Fruit fly (Drosophila melanogaster) whole organism, larva: Measurements from ENCODE around the gene CG8031.

ENCODE experiments used
- noc ChIP-seq: fragments of 200-800 bp; sonication (Bioruptor generic); optimal IDR thresholded peaks from 3 replicates; lab custom pipeline; 2019; ENCODE audit warnings: missing biosample characterization, mild to moderate bottlenecking, missing genetic modification characterization, moderate library complexity

CG8031 gene

dm6 chr3R:13010905-13011620 lies at the start of gene CG8031:
Gene CG8031, minus strand, starts transcription at chr3R:13011310.
- no peak for TF ChIP-seq noc (tag; lab: Kevin White, UChicago)

- no peak for TF ChIP-seq noc (tag; lab: Kevin White, UChicago)
Measured at dm6 chr3R:13057121-13057805, 46.2 kb upstream of the CG8031 start, which contains the start of gene sim. Gene sim, plus strand, starts transcription at chr3R:13057755.

dm6 chr3R:13056553-13056952 lies 45.4 kb upstream of the CG8031 start:
- TF ChIP-seq noc (tag; lab: Kevin White, UChicago) = no peak

dm6 chr3R:13051942-13052693 lies 41.0 kb upstream of the CG8031 start, which contains the start of gene pic:
Gene pic, plus strand, starts transcription at chr3R:13052245.
- no peak for TF ChIP-seq noc (tag; lab: Kevin White, UChicago)

dm6 chr3R:13051298-13051723 lies 40.2 kb upstream of the CG8031 start, which contains the start of gene CG7966:
Gene CG7966, minus strand, starts transcription at chr3R:13051453.
- TF ChIP-seq noc (tag; lab: Kevin White, UChicago) = peak; percentile 59

- TF ChIP-seq noc (tag; lab: Kevin White, UChicago) = no peak
Measured at dm6 chr3R:13047431-13047830, 36.3 kb upstream of the CG8031 start, which contains the start of gene CG31157. Gene CG31157, plus strand, starts transcription at chr3R:13047731.

dm6 chr3R:13044459-13044858 lies 33.3 kb upstream of the CG8031 start, which contains the start of gene Hsc70-2:
Gene Hsc70-2, plus strand, starts transcription at chr3R:13044759.
- no peak for TF ChIP-seq noc (tag; lab: Kevin White, UChicago)

dm6 chr3R:13043857-13044256 lies 32.7 kb upstream of the CG8031 start, which contains the start of gene CG45122:
Gene CG45122, plus strand, starts transcription at chr3R:13044157.
- TF ChIP-seq noc (tag; lab: Kevin White, UChicago) = no peak

- no peak for TF ChIP-seq noc (tag; lab: Kevin White, UChicago)
Measured at dm6 chr3R:13042258-13043032, 31.3 kb upstream of the CG8031 start, which contains the start of gene snk. Gene snk, minus strand, starts transcription at chr3R:13042770.

dm6 chr3R:13041750-13042149 lies 30.6 kb upstream of the CG8031 start, which contains the start of gene CG11670:
Gene CG11670, plus strand, starts transcription at chr3R:13042050.
- TF ChIP-seq noc (tag; lab: Kevin White, UChicago) = no peak

dm6 chr3R:13039037-13039583 lies 28.0 kb upstream of the CG8031 start:
- no peak for TF ChIP-seq noc (tag; lab: Kevin White, UChicago)

- no peak for TF ChIP-seq noc (tag; lab: Kevin White, UChicago)
Measured at dm6 chr3R:13038075-13038474, 27.0 kb upstream of the CG8031 start, which contains the start of gene CG11668. Gene CG11668, plus strand, starts transcription at chr3R:13038375.

- TF ChIP-seq noc (tag; lab: Kevin White, UChicago) = no peak
Measured at dm6 chr3R:13036064-13036463, 25.0 kb upstream of the CG8031 start.

dm6 chr3R:13033670-13034069 lies 22.6 kb upstream of the CG8031 start:
- TF ChIP-seq noc (tag; lab: Kevin White, UChicago) = no peak
